Fruit fly (Drosophila melanogaster) whole organism, pupa: ENCODE results near the gene Cyp12e1.
A peak's percentile ranks its signal among the peaks of the same experiment; 100 is the strongest.

Experiments
- CG10348 ChIP-seq: fragments of 200-800 bp; sonication (Bioruptor generic); IDR thresholded peaks from 2 replicates; pipeline ENCODE4 v1.3.6; 2022; ENCODE audit warnings: missing biosample characterization, missing genetic modification characterization
- CG12605 ChIP-seq: fragments of 200-800 bp; sonication (Bioruptor generic); IDR thresholded peaks from 2 replicates; pipeline ENCODE4 v1.3.6; 2022; ENCODE audit warnings: missing biosample characterization, missing genetic modification characterization
- CG13204 ChIP-seq: fragments of 200-800 bp; sonication (Bioruptor generic); optimal IDR thresholded peaks from 2 replicates; lab custom pipeline; 2018; ENCODE audit warnings: missing biosample characterization, mild to moderate bottlenecking, missing genetic modification characterization, moderate library complexity
- CG14655 ChIP-seq: fragments of 200-800 bp; sonication (Bioruptor generic); optimal IDR thresholded peaks from 3 replicates; lab custom pipeline; 2017; ENCODE audit warnings: mild to moderate bottlenecking, missing biosample characterization, missing genetic modification reagents, missing genetic modification characterization
- CG15710 ChIP-seq: fragments of 200-800 bp; sonication (Bioruptor generic); optimal IDR thresholded peaks from 2 replicates; lab custom pipeline; 2018; ENCODE audit warnings: missing biosample characterization, mild to moderate bottlenecking, missing genetic modification characterization, moderate library complexity
- CG17806 ChIP-seq: fragments of 200-800 bp; sonication (Bioruptor generic); optimal IDR thresholded peaks from 2 replicates; lab custom pipeline; 2018; ENCODE audit warnings: missing biosample characterization, mild to moderate bottlenecking, missing genetic modification characterization, moderate library complexity
- CG32121 ChIP-seq: fragments of 200-800 bp; sonication (Bioruptor generic); IDR thresholded peaks from 2 replicates; pipeline ENCODE4 v1.3.6; 2022; ENCODE audit warnings: missing biosample characterization, missing genetic modification characterization
- CG34367 ChIP-seq: fragments of 200-800 bp; sonication (Bioruptor generic); optimal IDR thresholded peaks from 2 replicates; lab custom pipeline; 2018; ENCODE audit warnings: missing biosample characterization, mild to moderate bottlenecking, missing genetic modification characterization
- CG4496 ChIP-seq: fragments of 200-800 bp; sonication (Bioruptor generic); IDR thresholded peaks from 3 replicates; pipeline ENCODE4 v1.3.6; 2022; ENCODE audit warnings: missing biosample characterization, missing genetic modification characterization
- CG8159 ChIP-seq: fragments of 200-800 bp; sonication (Bioruptor generic); optimal IDR thresholded peaks from 3 replicates; lab custom pipeline; 2018; ENCODE audit warnings: missing biosample characterization, mild to moderate bottlenecking, missing genetic modification characterization, moderate library complexity
- CG8301 ChIP-seq: fragments of 200-800 bp; sonication (Bioruptor generic); optimal IDR thresholded peaks from 2 replicates; lab custom pipeline; 2018; ENCODE audit warnings: missing biosample characterization, mild to moderate bottlenecking, missing genetic modification characterization
- CG9948 ChIP-seq: fragments of 200-800 bp; sonication (Bioruptor generic); optimal IDR thresholded peaks from 2 replicates; lab custom pipeline; 2018; ENCODE audit warnings: missing biosample characterization, mild to moderate bottlenecking, missing genetic modification characterization, moderate library complexity
- D1 ChIP-seq: fragments of 200-800 bp; sonication (Bioruptor generic); optimal IDR thresholded peaks from 2 replicates; lab custom pipeline; 2018; ENCODE audit warnings: missing biosample characterization, mild to moderate bottlenecking, missing genetic modification characterization, moderate library complexity
- EcR ChIP-seq: fragments of 200-800 bp; sonication (Bioruptor generic); optimal IDR thresholded peaks from 3 replicates; lab custom pipeline; 2019; ENCODE audit warnings: missing biosample characterization, missing genetic modification characterization, mild to moderate bottlenecking, moderate library complexity, missing genetic modification reagents
- Ets98B ChIP-seq: fragments of 200-800 bp; sonication (Bioruptor generic); IDR thresholded peaks from 2 replicates; pipeline ENCODE4 v1.3.6; 2022; ENCODE audit warnings: missing biosample characterization, missing genetic modification characterization
- Pif1A ChIP-seq: fragments of 200-800 bp; sonication (Bioruptor generic); optimal IDR thresholded peaks from 3 replicates; lab custom pipeline; 2016; ENCODE audit warnings: missing biosample characterization, missing genetic modification characterization
- Pif1B ChIP-seq: fragments of 200-800 bp; sonication (Bioruptor generic); optimal IDR thresholded peaks from 3 replicates; lab custom pipeline; 2016; ENCODE audit warnings: missing biosample characterization, missing genetic modification characterization
- Snoo ChIP-seq: fragments of 200-800 bp; sonication (Bioruptor generic); optimal IDR thresholded peaks from 3 replicates; lab custom pipeline; 2017; ENCODE audit warnings: missing biosample characterization, mild to moderate bottlenecking, missing genetic modification characterization, inconsistent platforms
- fd96Ca ChIP-seq: fragments of 200-800 bp; sonication (Bioruptor generic); IDR thresholded peaks from 3 replicates; pipeline ENCODE4 v1.3.6; 2022; ENCODE audit warnings: missing biosample characterization, missing genetic modification characterization
- gl ChIP-seq: fragments of 200-800 bp; sonication (Bioruptor generic); optimal IDR thresholded peaks from 2 replicates; lab custom pipeline; 2018; ENCODE audit warnings: missing biosample characterization, mild to moderate bottlenecking, missing genetic modification characterization
- rn ChIP-seq: fragments of 200-800 bp; sonication (Bioruptor generic); IDR thresholded peaks from 2 replicates; pipeline ENCODE4 v1.3.6; 2022; ENCODE audit warnings: missing biosample characterization, missing genetic modification characterization

Cyp12e1 gene

dm6 chr3R:10454909-10455308 lies 20.3 kb downstream of the Cyp12e1 start:
- peak; percentile 34 for TF ChIP-seq CG8301 (tag; lab: Kevin White, UChicago)
- no peak for TF ChIP-seq EcR
- TF ChIP-seq Pif1A (GFP tag; lab: Kevin White, UChicago), result peak; percentile 54
- no peak for TF ChIP-seq CG32121 (GFP tag; lab: Robert Waterston, UW)
- TF ChIP-seq CG9948 (tag; lab: Kevin White, UChicago), result peak; percentile 68
- TF ChIP-seq Pif1B (GFP tag; lab: Kevin White, UChicago), result peak; percentile 61
- TF ChIP-seq CG8159 (tag; lab: Kevin White, UChicago), result peak; percentile 81
- TF ChIP-seq D1 (tag; lab: Kevin White, UChicago), result peak; percentile 13
- no peak for TF ChIP-seq CG10348 (GFP tag; lab: Robert Waterston, UW)
- no peak for TF ChIP-seq rn
- peak; percentile 59 for TF ChIP-seq CG34367
- no peak for TF ChIP-seq CG12605 (GFP tag; lab: Robert Waterston, UW)
- TF ChIP-seq CG17806, result peak; percentile 82
- TF ChIP-seq gl (tag; lab: Kevin White, UChicago), result no peak
- 0 out of 2 replicates have a peak, but pooled peaks have one; percentile 45 for TF ChIP-seq Ets98B (GFP tag; lab: Robert Waterston, UW)
- no peak for TF ChIP-seq fd96Ca (GFP tag; lab: Robert Waterston, UW)
- TF ChIP-seq CG15710 (tag; lab: Kevin White, UChicago), result peak; percentile 75
- TF ChIP-seq CG13204 (GFP tag; lab: Kevin White, UChicago), result no peak
- peak; percentile 44; the same call in 1 of the 3 replicates for TF ChIP-seq CG4496 (GFP tag; lab: Robert Waterston, UW)
- peak; percentile 68 for TF ChIP-seq CG14655 (GFP tag; lab: Kevin White, UChicago)
- peak; percentile 50 for TF ChIP-seq Snoo

- TF ChIP-seq Snoo, result no peak
- TF ChIP-seq Ets98B (GFP tag; lab: Robert Waterston, UW), result no peak
- peak; percentile 29 for TF ChIP-seq CG8301 (tag; lab: Kevin White, UChicago)
- no peak for TF ChIP-seq CG12605 (GFP tag; lab: Robert Waterston, UW)
- TF ChIP-seq CG4496 (GFP tag; lab: Robert Waterston, UW), result no peak
- no peak for TF ChIP-seq Pif1B (GFP tag; lab: Kevin White, UChicago)
- TF ChIP-seq D1 (tag; lab: Kevin White, UChicago), result no peak
- no peak for TF ChIP-seq CG10348 (GFP tag; lab: Robert Waterston, UW)
- peak; percentile 53 for TF ChIP-seq CG14655 (GFP tag; lab: Kevin White, UChicago)
- TF ChIP-seq EcR, result no peak
- no peak for TF ChIP-seq CG13204 (GFP tag; lab: Kevin White, UChicago)
- no peak for TF ChIP-seq CG32121 (GFP tag; lab: Robert Waterston, UW)
- no peak for TF ChIP-seq rn
- TF ChIP-seq CG17806, result peak; percentile 56
- peak; percentile 38 for TF ChIP-seq CG34367
- TF ChIP-seq CG15710 (tag; lab: Kevin White, UChicago), result peak; percentile 47
- peak; percentile 22 for TF ChIP-seq gl (tag; lab: Kevin White, UChicago)
- TF ChIP-seq Pif1A (GFP tag; lab: Kevin White, UChicago), result no peak
- peak; percentile 63 for TF ChIP-seq CG8159 (tag; lab: Kevin White, UChicago)
- TF ChIP-seq CG9948 (tag; lab: Kevin White, UChicago), result peak; percentile 27
- TF ChIP-seq fd96Ca (GFP tag; lab: Robert Waterston, UW), result no peak
These were observed 29.0 kb downstream of the Cyp12e1 start for dm6 chr3R:10463548-10463947.

DNA sequence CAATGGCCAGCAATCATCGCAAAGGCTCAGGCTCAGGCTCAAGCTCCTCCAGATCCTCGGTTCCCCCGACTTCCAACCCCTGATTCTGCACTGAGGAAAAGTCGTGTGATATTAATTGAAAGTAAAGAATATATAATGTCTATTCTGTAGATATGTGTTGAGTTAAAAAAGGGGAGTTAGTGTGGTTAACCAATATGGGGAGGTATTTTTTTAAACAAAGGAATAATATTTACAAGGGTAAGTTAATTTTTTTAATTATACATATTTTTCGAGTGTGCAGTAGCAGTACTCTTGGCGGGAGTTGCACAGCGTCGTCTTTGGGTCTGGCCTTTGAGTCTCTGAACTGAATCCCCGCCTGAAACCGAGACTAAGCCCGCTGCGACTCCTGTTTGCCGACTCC lies 31.7 kb downstream of the Cyp12e1 start:
- peak; percentile 28 for TF ChIP-seq CG8301 (tag; lab: Kevin White, UChicago)
- TF ChIP-seq CG34367, result peak; percentile 41
- TF ChIP-seq CG15710 (tag; lab: Kevin White, UChicago), result peak; percentile 60
- TF ChIP-seq CG13204 (GFP tag; lab: Kevin White, UChicago), result no peak
- TF ChIP-seq gl (tag; lab: Kevin White, UChicago), result no peak
- TF ChIP-seq CG14655 (GFP tag; lab: Kevin White, UChicago), result peak; percentile 62
- no peak for TF ChIP-seq CG10348 (GFP tag; lab: Robert Waterston, UW)
- peak; percentile 33 for TF ChIP-seq Pif1A (GFP tag; lab: Kevin White, UChicago)
- TF ChIP-seq Snoo, result peak; percentile 38
- peak; percentile 64 for TF ChIP-seq CG9948 (tag; lab: Kevin White, UChicago)
- TF ChIP-seq CG17806, result peak; percentile 70
- TF ChIP-seq CG8159 (tag; lab: Kevin White, UChicago), result peak; percentile 68

DNA sequence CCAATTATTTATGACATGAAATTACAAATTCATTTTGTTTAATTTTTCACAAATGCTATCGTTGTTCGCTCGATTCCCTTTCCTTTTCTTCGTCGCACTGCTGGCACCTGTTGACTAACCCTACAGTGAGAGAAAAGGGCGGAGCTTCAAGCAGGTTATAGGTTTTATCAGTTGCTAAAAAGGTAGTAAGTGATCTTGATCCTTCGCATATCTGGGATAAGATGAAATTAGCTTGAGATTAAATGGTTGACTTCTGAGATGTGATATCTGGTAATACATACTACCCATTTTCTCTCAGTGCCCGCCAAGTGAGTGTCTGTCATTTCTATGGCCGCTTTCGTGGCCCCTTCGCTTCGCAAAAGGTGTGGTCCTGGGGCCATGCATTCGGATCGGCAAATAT lies 33.6 kb downstream of the Cyp12e1 start:
- TF ChIP-seq Snoo (peak; percentile 23), CG12605 (GFP tag; lab: Robert Waterston, UW) (peak; percentile 52; the same call in 1 of the 2 replicates), CG10348 (GFP tag; lab: Robert Waterston, UW) (no peak), Ets98B (GFP tag; lab: Robert Waterston, UW) (peak; percentile 57), D1 (tag; lab: Kevin White, UChicago) (peak; percentile 25), CG17806 (peak; percentile 79), CG13204 (GFP tag; lab: Kevin White, UChicago) (peak; percentile 32), CG8159 (tag; lab: Kevin White, UChicago) (peak; percentile 75), CG8301 (tag; lab: Kevin White, UChicago) (peak; percentile 80), CG32121 (GFP tag; lab: Robert Waterston, UW) (0 out of 2 replicates have a peak, but pooled peaks have one; percentile 19), EcR (no peak), Pif1B (GFP tag; lab: Kevin White, UChicago) (peak; percentile 70), CG15710 (tag; lab: Kevin White, UChicago) (peak; percentile 72), CG14655 (GFP tag; lab: Kevin White, UChicago) (peak; percentile 90), CG9948 (tag; lab: Kevin White, UChicago) (peak; percentile 86), gl (tag; lab: Kevin White, UChicago) (peak; percentile 72), rn (peak; percentile 51; the same call in 1 of the 2 replicates), fd96Ca (GFP tag; lab: Robert Waterston, UW) (peak; percentile 78; the same call in 2 of the 3 replicates), CG34367 (peak; percentile 81), Pif1A (GFP tag; lab: Kevin White, UChicago) (peak; percentile 83), CG4496 (GFP tag; lab: Robert Waterston, UW) (peak; percentile 84)

- peak; percentile 48 for TF ChIP-seq CG17806
- TF ChIP-seq CG8159 (tag; lab: Kevin White, UChicago), result peak; percentile 49
- TF ChIP-seq fd96Ca (GFP tag; lab: Robert Waterston, UW), result no peak
- TF ChIP-seq Ets98B (GFP tag; lab: Robert Waterston, UW), result no peak
- TF ChIP-seq Pif1A (GFP tag; lab: Kevin White, UChicago), result no peak
- no peak for TF ChIP-seq CG4496 (GFP tag; lab: Robert Waterston, UW)
- TF ChIP-seq D1 (tag; lab: Kevin White, UChicago), result no peak
- no peak for TF ChIP-seq CG12605 (GFP tag; lab: Robert Waterston, UW)
- TF ChIP-seq EcR, result no peak
- TF ChIP-seq CG10348 (GFP tag; lab: Robert Waterston, UW), result no peak
- TF ChIP-seq CG15710 (tag; lab: Kevin White, UChicago), result peak; percentile 27
- TF ChIP-seq CG34367, result peak; percentile 7
- TF ChIP-seq Snoo, result no peak
- TF ChIP-seq Pif1B (GFP tag; lab: Kevin White, UChicago), result no peak
- TF ChIP-seq CG9948 (tag; lab: Kevin White, UChicago), result peak; percentile 64
- no peak for TF ChIP-seq CG32121 (GFP tag; lab: Robert Waterston, UW)
- TF ChIP-seq CG14655 (GFP tag; lab: Kevin White, UChicago), result peak; percentile 68
- no peak for TF ChIP-seq CG13204 (GFP tag; lab: Kevin White, UChicago)
- TF ChIP-seq rn, result no peak
- peak; percentile 62 for TF ChIP-seq CG8301 (tag; lab: Kevin White, UChicago)
- no peak for TF ChIP-seq gl (tag; lab: Kevin White, UChicago)
These were observed 37.2 kb downstream of the Cyp12e1 start for dm6 chr3R:10471753-10472152.
